Worm (Caenorhabditis elegans): ENCODE results near the gene K08D10.14.

K08D10.14 gene

ce11 chrIV:4154641-4155040 is at the start of gene K08D10.14:
TSS of gene K08D10.14 (plus strand) at chrIV:4154941.
- TF ChIP-seq nhr-42 (GFP tag; IDR thresholded peaks at IDR 0.05), result no peak
- no peak for TF ChIP-seq ZK546.5 (tag; optimal IDR thresholded peaks at IDR 0.05)
- TF ChIP-seq mdl-1 (tag; optimal IDR thresholded peaks at IDR 0.05), result no peak
- no peak for TF ChIP-seq snpc-1.2 (GFP tag; IDR thresholded peaks at IDR 0.05)
- no peak for TF ChIP-seq nhr-76 (tag; optimal IDR thresholded peaks at IDR 0.05)
- TF ChIP-seq F37D6.2 (tag; optimal IDR thresholded peaks at IDR 0.05), result no peak
- TF ChIP-seq ceh-62 (tag; optimal IDR thresholded peaks at IDR 0.05), result no peak
- no peak for TF ChIP-seq madf-9 (GFP tag; conservative IDR thresholded peaks at IDR 0.05)
- TF ChIP-seq spr-3 (GFP tag; optimal IDR thresholded peaks at IDR 0.05), result no peak
- no peak for TF ChIP-seq nhr-41 (GFP tag; IDR thresholded peaks at IDR 0.05)
- TF ChIP-seq php-3 (GFP tag; IDR thresholded peaks at IDR 0.05), result no peak
- TF ChIP-seq duxl-1 (tag; optimal IDR thresholded peaks at IDR 0.05; ENCODE audit: poor library complexity), result no peak
- TF ChIP-seq madf-5 (GFP tag; IDR thresholded peaks at IDR 0.05), result no peak
- TF ChIP-seq nhr-11 (tag; optimal IDR thresholded peaks at IDR 0.05), result no peak

- TF ChIP-seq dmd-9 (GFP tag; IDR thresholded peaks at IDR 0.05) (no peak), daf-19 (GFP tag; conservative IDR thresholded peaks at IDR 0.05) (no peak), skn-1 (tag; optimal IDR thresholded peaks at IDR 0.05) (no peak), jun-1 (tag; optimal IDR thresholded peaks at IDR 0.05) (no peak), Y48G9A.11 (GFP tag; IDR thresholded peaks at IDR 0.05) (no peak), nhr-48 (tag; optimal IDR thresholded peaks at IDR 0.05) (no peak), egl-43 (GFP tag; IDR thresholded peaks at IDR 0.05) (no peak), lin-13 (GFP tag; optimal IDR thresholded peaks at IDR 0.05) (no peak), tra-1 (GFP tag; IDR thresholded peaks at IDR 0.05) (no peak), ceh-82 (tag; optimal IDR thresholded peaks at IDR 0.05) (no peak)
These were observed 46.0 kb upstream of the K08D10.14 start, which contains the start of gene C35B1.7 for ce11 chrIV:4108767-4109166. TSS of gene C35B1.7 (plus strand) at chrIV:4109067.

ce11 chrIV:4112387-4112786 is 42.4 kb upstream of the K08D10.14 start, which contains the start of gene F49F1.14:
TSS of gene F49F1.14 (minus strand) at chrIV:4112487.
- TF ChIP-seq duxl-1 (tag; optimal IDR thresholded peaks at IDR 0.05; ENCODE audit: poor library complexity) (no peak), saeg-2 (GFP tag; IDR thresholded peaks at IDR 0.05) (no peak), nhr-42 (GFP tag; IDR thresholded peaks at IDR 0.05) (no peak), ZK337.2 (GFP tag; IDR thresholded peaks at IDR 0.05) (no peak), dve-1 (tag; optimal IDR thresholded peaks at IDR 0.05; ENCODE audit: insufficient read depth) (no peak), F37D6.2 (tag; optimal IDR thresholded peaks at IDR 0.05) (no peak), egl-27 (tag; optimal IDR thresholded peaks at IDR 0.05) (no peak), ceh-32 (tag; optimal IDR thresholded peaks at IDR 0.05; ENCODE audit: poor library complexity) (no peak), unc-130 (GFP tag; optimal IDR thresholded peaks at IDR 0.05) (no peak), hif-1 (tag; optimal IDR thresholded peaks at IDR 0.05) (no peak), zfp-3 (GFP tag; conservative IDR thresholded peaks at IDR 0.05) (no peak), lin-1 (GFP tag; IDR thresholded peaks at IDR 0.05) (no peak), T26A8.4 (GFP tag; IDR thresholded peaks at IDR 0.05) (no peak), rbr-2 (tag; optimal IDR thresholded peaks at IDR 0.05) (no peak), hlh-11 (tag; optimal IDR thresholded peaks at IDR 0.05) (no peak), nhr-77 (tag; optimal IDR thresholded peaks at IDR 0.05) (no peak), ztf-11 (tag; optimal IDR thresholded peaks at IDR 0.05) (no peak), vab-7 (GFP tag; IDR thresholded peaks at IDR 0.05) (no peak), mdt-29 (GFP tag; IDR thresholded peaks at IDR 0.05) (no peak)

All from whole organism, L4 larva.